Worm (Caenorhabditis elegans) whole organism, midembryonic: ENCODE results near the gene Y59C2A.2.

Source experiments
- flt-1 ChIP-seq: fragments of 200-800 bp; sonication (Bioruptor generic); IDR thresholded peaks from 2 replicates; pipeline ENCODE4 v1.3.6; 2022; ENCODE audit warnings: missing genetic modification characterization, missing compliant biosample characterization
- ref-1 ChIP-seq: fragments of 200-800 bp; sonication (Bioruptor generic); conservative IDR thresholded peaks from 2 replicates; pipeline ENCODE4 v1.3.6; 2022; ENCODE audit warnings: missing genetic modification reagents, missing genetic modification characterization, missing compliant biosample characterization
- tab-1 ChIP-seq: fragments of 200-800 bp; sonication (Bioruptor generic); IDR thresholded peaks from 2 replicates; pipeline ENCODE4 v1.3.6; 2022; ENCODE audit warnings: missing genetic modification characterization, missing compliant biosample characterization
- ztf-23 ChIP-seq: fragments of 200-800 bp; sonication (Bioruptor generic); IDR thresholded peaks from 2 replicates; pipeline ENCODE4 v1.3.6; 2022; ENCODE audit warnings: missing genetic modification reagents, missing genetic modification characterization, missing compliant biosample characterization

DNA sequence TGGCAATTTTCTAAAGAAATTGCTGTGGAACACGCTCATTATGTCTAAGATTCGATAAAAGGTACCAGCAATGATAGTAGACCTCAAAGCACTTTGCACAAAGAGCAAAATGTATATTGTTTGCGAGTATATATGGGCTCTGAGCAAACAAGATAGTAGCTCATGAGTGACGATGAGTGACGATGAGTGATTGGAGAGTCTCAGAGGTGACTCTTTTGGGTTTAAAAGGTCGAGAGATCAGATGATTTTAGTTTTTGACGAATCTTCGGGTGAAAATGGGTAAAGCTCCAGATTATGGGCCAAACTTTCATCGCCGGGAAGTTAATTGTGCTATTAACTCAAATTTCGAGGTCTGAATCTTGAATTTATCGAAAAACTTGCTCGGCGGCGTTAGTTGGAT is 7.2 kb downstream of the Y59C2A.2 start:
- TF ChIP-seq ztf-23 (GFP tag; lab: Robert Waterston, UW) (no peak), ref-1 (no peak), tab-1 (GFP tag; lab: Robert Waterston, UW) (no peak), flt-1 (GFP tag; lab: Robert Waterston, UW) (no peak)
